Worm (Caenorhabditis elegans) whole organism, early embryonic: ENCODE results near the gene pqn-18.

Experiments
- ama-1 ChIP-seq: fragments of 150-350 bp; optimal IDR thresholded peaks from 2 replicates; lab custom pipeline; 2014
- ceh-36 ChIP-seq: sonication (generic microtip); optimal IDR thresholded peaks from 2 replicates; lab custom pipeline; 2016; ENCODE audit warnings: missing genetic modification characterization, inconsistent platforms, missing compliant biosample characterization
- hmg-4 ChIP-seq: fragments of 200-800 bp; sonication (Bioruptor generic); optimal IDR thresholded peaks from 2 replicates; lab custom pipeline; 2018; ENCODE audit warnings: mild to moderate bottlenecking, missing genetic modification characterization, missing compliant biosample characterization
- scrt-1 ChIP-seq: fragments of 200-800 bp; sonication (Bioruptor generic); IDR thresholded peaks from 2 replicates; pipeline ENCODE4 v1.3.6; 2022; ENCODE audit warnings: missing genetic modification characterization, missing compliant biosample characterization

- TF ChIP-seq ama-1 (lab: Kevin White, UChicago) (no peak), scrt-1 (no peak), ceh-36 (tag; lab: Kevin White, UChicago) (no peak), hmg-4 (GFP tag; lab: Kevin White, UChicago) (no peak)
These were observed 57.5 kb downstream of the pqn-18 start, which contains the start of gene frpr-2 for ce11 chrX:12965163-12965562.
